Fruit fly (Drosophila melanogaster): ENCODE data around the gene CG33922.

dm6 chr2L:1315283-1315682, 28.7 kb downstream of the CG33922 start:
- TF ChIP-seq psq (optimal IDR thresholded peaks at IDR 0.05) (no peak), Myc (optimal IDR thresholded peaks at IDR 0.05) (no peak)

All from Kc167 (cell line).